Worm (Caenorhabditis elegans) whole organism, midembryonic: ENCODE results near the gene R10D12.7.

Source experiments
- T22C8.4 ChIP-seq: fragments of 200-800 bp; sonication (Bioruptor generic); IDR thresholded peaks from 2 replicates; pipeline ENCODE4 v1.3.6; 2022; ENCODE audit warnings: missing genetic modification characterization, missing compliant biosample characterization
- cog-1 ChIP-seq: sonication (generic microtip); optimal IDR thresholded peaks from 2 replicates; lab custom pipeline; 2016; ENCODE audit warnings: missing genetic modification characterization, missing compliant biosample characterization
- flt-1 ChIP-seq: fragments of 200-800 bp; sonication (Bioruptor generic); IDR thresholded peaks from 2 replicates; pipeline ENCODE4 v1.3.6; 2022; ENCODE audit warnings: missing genetic modification characterization, missing compliant biosample characterization
- klf-2 ChIP-seq: fragments of 200-800 bp; sonication (Bioruptor generic); conservative IDR thresholded peaks from 2 replicates; pipeline ENCODE4 v1.3.6; 2022; ENCODE audit warnings: missing genetic modification reagents, missing genetic modification characterization, missing compliant biosample characterization
- med-1 ChIP-seq: sonication (generic microtip); optimal IDR thresholded peaks from 2 replicates; lab custom pipeline; 2017; ENCODE audit warnings: missing genetic modification characterization, mild to moderate bottlenecking, missing compliant biosample characterization, antibody characterized with exemption, missing genetic modification reagents; ENCODE audit not compliant: insufficient read depth
- ref-1 ChIP-seq: fragments of 200-800 bp; sonication (Bioruptor generic); conservative IDR thresholded peaks from 2 replicates; pipeline ENCODE4 v1.3.6; 2022; ENCODE audit warnings: missing genetic modification reagents, missing genetic modification characterization, missing compliant biosample characterization
- tab-1 ChIP-seq: fragments of 200-800 bp; sonication (Bioruptor generic); IDR thresholded peaks from 2 replicates; pipeline ENCODE4 v1.3.6; 2022; ENCODE audit warnings: missing genetic modification characterization, missing compliant biosample characterization
- ztf-23 ChIP-seq: fragments of 200-800 bp; sonication (Bioruptor generic); IDR thresholded peaks from 2 replicates; pipeline ENCODE4 v1.3.6; 2022; ENCODE audit warnings: missing genetic modification reagents, missing genetic modification characterization, missing compliant biosample characterization
- ztf-29 ChIP-seq: fragments of 200-800 bp; sonication (Bioruptor generic); IDR thresholded peaks from 2 replicates; pipeline ENCODE4 v1.3.6; 2022; ENCODE audit warnings: missing genetic modification reagents, missing genetic modification characterization, missing compliant biosample characterization

R10D12.7 gene

DNA sequence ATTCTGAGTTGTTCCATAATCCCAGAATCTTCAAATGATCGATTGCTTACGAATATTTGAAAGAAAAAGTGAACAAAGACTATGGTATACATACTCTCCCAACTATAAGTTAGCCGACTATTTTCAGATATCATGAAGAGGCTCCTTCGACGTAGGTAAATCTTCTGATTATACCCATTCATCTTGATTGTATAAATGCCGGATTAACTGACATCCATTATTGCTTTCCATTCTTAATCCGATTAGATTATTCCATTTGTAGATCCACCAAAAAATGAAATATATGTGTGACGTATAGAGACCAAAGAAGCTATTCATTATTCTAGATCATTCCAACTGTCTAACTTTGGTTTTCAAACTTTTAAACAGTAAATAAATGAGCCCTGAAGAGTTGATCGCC, 43.6 kb downstream of the R10D12.7 start:
- TF ChIP-seq ztf-29 (GFP tag; lab: Robert Waterston, UW) (no peak), med-1 (GFP tag; lab: Kevin White, UChicago) (no peak), tab-1 (GFP tag; lab: Robert Waterston, UW) (no peak), cog-1 (no peak), ztf-23 (no peak), flt-1 (no peak), T22C8.4 (GFP tag; lab: Robert Waterston, UW) (no peak), ref-1 (GFP tag; lab: Robert Waterston, UW) (no peak), klf-2 (no peak)
